Fruit fly (Drosophila melanogaster): ENCODE measurements around the gene PIG-P.
A peak's percentile ranks its signal among the peaks of the same experiment; 100 is the strongest.

Gene PIG-P

DNA sequence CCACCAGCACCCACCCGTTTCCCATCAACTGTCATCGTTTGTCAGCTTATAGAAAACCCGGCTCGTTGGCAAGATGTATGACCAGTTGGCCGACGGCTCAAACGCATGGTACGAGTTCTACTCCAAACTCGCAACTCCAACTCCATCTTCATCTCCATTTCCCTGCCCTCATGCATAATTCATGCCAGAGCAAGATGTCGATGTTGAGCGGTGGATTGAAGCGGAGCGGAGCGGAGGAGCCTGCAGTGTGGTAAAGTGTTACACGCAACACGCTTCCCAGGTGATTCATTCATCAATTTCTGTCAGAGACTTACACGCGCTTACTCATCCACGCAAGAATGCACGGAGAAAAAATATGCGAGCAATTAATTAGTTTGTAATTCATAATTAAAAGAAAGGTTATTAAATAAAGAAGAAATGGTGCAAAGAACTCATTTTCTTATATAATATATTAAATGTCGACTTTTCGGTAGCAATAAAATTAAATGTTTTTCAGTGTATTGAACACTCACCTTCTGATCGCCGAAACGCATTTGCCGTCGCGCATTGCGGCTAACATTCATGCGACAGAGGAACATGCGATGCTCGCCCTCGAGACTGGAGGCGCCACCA is 23.5 kb upstream of the PIG-P start (continued):
- TF ChIP-seq CG4328 (GFP tag; optimal IDR thresholded peaks at IDR 0.05): no peak
- no peak for TF ChIP-seq trh (GFP tag; optimal IDR thresholded peaks at IDR 0.05)
- TF ChIP-seq peb (GFP tag; IDR thresholded peaks at IDR 0.05): peak; percentile 64; the same call in 1 of the 2 replicates
- TF ChIP-seq CG6791 (GFP tag; IDR thresholded peaks at IDR 0.05; ENCODE audit: partially characterized antibody): no peak
- peak; percentile 82 for TF ChIP-seq Xrp1 (GFP tag; IDR thresholded peaks at IDR 0.05)
- no peak for TF ChIP-seq pita (GFP tag; optimal IDR thresholded peaks at IDR 0.05)
- TF ChIP-seq sisA (GFP tag; IDR thresholded peaks at IDR 0.05): peak; percentile 47; the same call in 1 of the 2 replicates
- peak; percentile 54 for TF ChIP-seq CG8388 (GFP tag; optimal IDR thresholded peaks at IDR 0.05)
- TF ChIP-seq pan (optimal IDR thresholded peaks at IDR 0.05): no peak
- TF ChIP-seq pan (GFP tag; optimal IDR thresholded peaks at IDR 0.05 in 1 of 2, IDR thresholded peaks at IDR 0.05 in 1 of 2): peak in 1 of 2 experiments; percentile 61
- TF ChIP-seq Ptx1 (GFP tag; IDR thresholded peaks at IDR 0.05): peak; percentile 58
- TF ChIP-seq CG10321 (GFP tag; IDR thresholded peaks at IDR 0.05): no peak
- peak; percentile 78 for TF ChIP-seq gem (tag; optimal IDR thresholded peaks at IDR 0.05)
- TF ChIP-seq D (optimal IDR thresholded peaks at IDR 0.05): no peak
- TF ChIP-seq D (GFP tag; optimal IDR thresholded peaks at IDR 0.05): peak; percentile 54
- no peak for TF ChIP-seq Sin3A (optimal IDR thresholded peaks at IDR 0.05)
- no peak for TF ChIP-seq CG31224 (GFP tag; IDR thresholded peaks at IDR 0.05)
- TF ChIP-seq kni (GFP tag; optimal IDR thresholded peaks at IDR 0.05): peak; percentile 27
- peak; percentile 36 for TF ChIP-seq tap (tag; optimal IDR thresholded peaks at IDR 0.05)
- TF ChIP-seq hth (optimal IDR thresholded peaks at IDR 0.05): no peak
- no peak for TF ChIP-seq Dad (GFP tag; optimal IDR thresholded peaks at IDR 0.05)
- TF ChIP-seq CG4854 (GFP tag; optimal IDR thresholded peaks at IDR 0.05): no peak
- TF ChIP-seq CG14667 (GFP tag; IDR thresholded peaks at IDR 0.05): 0 out of 2 replicates have a peak, but pooled peaks have one; percentile 34
- peak; percentile 16 for TF ChIP-seq Nf-YC (tag; optimal IDR thresholded peaks at IDR 0.05)
- TF ChIP-seq run (tag; optimal IDR thresholded peaks at IDR 0.05): no peak
- TF ChIP-seq Eip74EF (GFP tag; optimal IDR thresholded peaks at IDR 0.05): peak in 1 of 2 experiments; percentile 47
- peak; percentile 48; the same call in 1 of the 3 replicates for TF ChIP-seq CG11093 (GFP tag; IDR thresholded peaks at IDR 0.05)
- TF ChIP-seq CG2678 (tag; optimal IDR thresholded peaks at IDR 0.05): no peak
- peak; percentile 45 for TF ChIP-seq CG1529 (GFP tag; optimal IDR thresholded peaks at IDR 0.05)
- peak; percentile 73 for TF ChIP-seq Sox102F (GFP tag; optimal IDR thresholded peaks at IDR 0.05)
- no peak for TF ChIP-seq hb (GFP tag; IDR thresholded peaks at IDR 0.05; ENCODE audit: partially characterized antibody)
- peak; percentile 75 for TF ChIP-seq zfh1 (GFP tag; IDR thresholded peaks at IDR 0.05)
- TF ChIP-seq CG8089 (GFP tag; optimal IDR thresholded peaks at IDR 0.05): no peak
- no peak for TF ChIP-seq psq (GFP tag; optimal IDR thresholded peaks at IDR 0.05)
- peak; percentile 66 for TF ChIP-seq gsb-n (tag; optimal IDR thresholded peaks at IDR 0.05)
- peak; percentile 82 for TF ChIP-seq CG2712 (tag; optimal IDR thresholded peaks at IDR 0.05)
- TF ChIP-seq wor (GFP tag; IDR thresholded peaks at IDR 0.05): peak; percentile 41; the same call in 1 of the 2 replicates
- no peak for TF ChIP-seq Kr (GFP tag; optimal IDR thresholded peaks at IDR 0.05)
- peak; percentile 52 for TF ChIP-seq CG4820 (GFP tag; optimal IDR thresholded peaks at IDR 0.05)
- TF ChIP-seq sim (GFP tag; IDR thresholded peaks at IDR 0.05): 0 out of 2 replicates have a peak, but pooled peaks have one; percentile 7
- peak; percentile 61 for TF ChIP-seq CG17359 (tag; optimal IDR thresholded peaks at IDR 0.05)
- no peak for TF ChIP-seq Bteb2 (GFP tag; optimal IDR thresholded peaks at IDR 0.05)
- no peak for TF ChIP-seq PHDP (tag; optimal IDR thresholded peaks at IDR 0.05)
- peak; percentile 52; the same call in 2 of the 3 replicates for TF ChIP-seq tgo (GFP tag; IDR thresholded peaks at IDR 0.05)
- peak; percentile 32 for TF ChIP-seq CG1602 (GFP tag; optimal IDR thresholded peaks at IDR 0.05)
- no peak for TF ChIP-seq pho (GFP tag; optimal IDR thresholded peaks at IDR 0.05)
- peak; percentile 73 for TF ChIP-seq phol (tag; optimal IDR thresholded peaks at IDR 0.05)
- TF ChIP-seq otp (GFP tag; IDR thresholded peaks at IDR 0.05): 0 out of 3 replicates have a peak, but pooled peaks have one; percentile 42
- TF ChIP-seq CG7928 (GFP tag; optimal IDR thresholded peaks at IDR 0.05): no peak
- TF ChIP-seq bab2 (GFP tag; optimal IDR thresholded peaks at IDR 0.05): peak; percentile 9
- TF ChIP-seq CG17385 (GFP tag; optimal IDR thresholded peaks at IDR 0.05): peak; percentile 47

Measured in whole organism, embryonic.